Worm (Caenorhabditis elegans): Measurements from ENCODE around the gene nspc-18.

DNA sequence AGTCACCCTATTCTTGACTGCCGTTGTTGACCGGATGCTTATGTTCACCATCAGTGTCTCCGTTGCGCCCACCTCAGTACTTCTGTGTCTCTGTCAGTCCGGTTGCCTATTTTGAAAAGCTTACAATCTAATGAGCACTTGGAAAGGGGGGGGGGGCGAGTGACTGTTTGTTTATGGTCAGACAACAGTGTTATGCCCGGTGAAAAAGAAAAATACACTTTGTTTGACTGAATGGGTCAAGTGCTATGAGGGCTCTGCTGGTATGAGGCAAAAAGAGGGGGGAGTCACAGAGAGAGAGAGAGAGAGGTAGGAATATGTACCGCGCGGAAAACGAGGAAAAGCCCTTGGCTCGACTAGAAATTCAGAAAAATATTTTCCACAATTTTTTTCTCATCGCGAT lies 43.8 kb upstream of the nspc-18 start:
- TF ChIP-seq ama-1 (optimal IDR thresholded peaks at IDR 0.05) (no peak), tbx-37 (GFP tag; conservative IDR thresholded peaks at IDR 0.05) (no peak)

Measured in whole organism, early embryonic.